Fruit fly (Drosophila melanogaster): Measurements from ENCODE around the gene sog.

The sog gene

dm6 chrX:15599697-15600096 is 33.5 kb downstream of the sog start (continued):
- no peak for TF ChIP-seq CG2129 (GFP tag; IDR thresholded peaks at IDR 0.05; ENCODE audit: partially characterized antibody)
- TF ChIP-seq esg (GFP tag; conservative IDR thresholded peaks at IDR 0.05) = peak; percentile 53
- peak; percentile 51 for TF ChIP-seq CG14667 (GFP tag; IDR thresholded peaks at IDR 0.05)
- no peak for TF ChIP-seq zen2 (GFP tag; IDR thresholded peaks at IDR 0.05; ENCODE audit: partially characterized antibody)
- TF ChIP-seq CTCF (GFP tag; optimal IDR thresholded peaks at IDR 0.05) = peak; percentile 14
- no peak for TF ChIP-seq CG17568 (GFP tag; optimal IDR thresholded peaks at IDR 0.05)
- TF ChIP-seq CG9609 (GFP tag; optimal IDR thresholded peaks at IDR 0.05) = peak; percentile 51
- peak; percentile 26 for TF ChIP-seq btn (GFP tag; optimal IDR thresholded peaks at IDR 0.05)
- peak; percentile 75 for TF ChIP-seq Rfx (GFP tag; IDR thresholded peaks at IDR 0.05)
- no peak for TF ChIP-seq crp (GFP tag; optimal IDR thresholded peaks at IDR 0.05)
- no peak for TF ChIP-seq B-H2 (GFP tag; optimal IDR thresholded peaks at IDR 0.05)
- no peak for TF ChIP-seq Gsc (GFP tag; IDR thresholded peaks at IDR 0.05)
- no peak for TF ChIP-seq grn (GFP tag; optimal IDR thresholded peaks at IDR 0.05)
- TF ChIP-seq CG5180 (GFP tag; optimal IDR thresholded peaks at IDR 0.05) = peak; percentile 33
- no peak for TF ChIP-seq Ravus (GFP tag; IDR thresholded peaks at IDR 0.05)
- no peak for TF ChIP-seq CG6765 (GFP tag; optimal IDR thresholded peaks at IDR 0.05)
- no peak for TF ChIP-seq CG16813 (GFP tag; IDR thresholded peaks at IDR 0.05; ENCODE audit: partially characterized antibody)
- peak; percentile 70 for TF ChIP-seq fd96Cb (tag; optimal IDR thresholded peaks at IDR 0.05)
- TF ChIP-seq CG14441 (GFP tag; IDR thresholded peaks at IDR 0.05) = peak; percentile 77
- no peak for TF ChIP-seq run (tag; optimal IDR thresholded peaks at IDR 0.05)
- TF ChIP-seq CG9215 (GFP tag; IDR thresholded peaks at IDR 0.05) = peak; percentile 86
- no peak for TF ChIP-seq luna (GFP tag; optimal IDR thresholded peaks at IDR 0.05)
- no peak for TF ChIP-seq CG11696 (GFP tag; IDR thresholded peaks at IDR 0.05)
- TF ChIP-seq CG6654 (GFP tag; optimal IDR thresholded peaks at IDR 0.05) = no peak
- peak; percentile 95 for TF ChIP-seq Ets65A (GFP tag)
- peak; percentile 50 for TF ChIP-seq en (GFP tag; optimal IDR thresholded peaks at IDR 0.05)
- no peak for TF ChIP-seq CkIIα-i1 (GFP tag; IDR thresholded peaks at IDR 0.05)
- TF ChIP-seq CG31365 (tag; optimal IDR thresholded peaks at IDR 0.05) = peak; percentile 31
- TF ChIP-seq dmrt11E (tag; optimal IDR thresholded peaks at IDR 0.05) = no peak
- TF ChIP-seq NFAT (GFP tag; IDR thresholded peaks at IDR 0.05) = peak; percentile 58; the same call in 1 of the 2 replicates
- TF ChIP-seq ham (GFP tag; IDR thresholded peaks at IDR 0.05) = 0 out of 2 replicates have a peak, but pooled peaks have one; percentile 12
- peak; percentile 65 for TF ChIP-seq CG9817 (tag; optimal IDR thresholded peaks at IDR 0.05)
- peak; percentile 29 for TF ChIP-seq jumu (GFP tag; optimal IDR thresholded peaks at IDR 0.05)
- TF ChIP-seq CG16815 (GFP tag; optimal IDR thresholded peaks at IDR 0.05) = no peak
- TF ChIP-seq ci (GFP tag; IDR thresholded peaks at IDR 0.05) = peak; percentile 74; the same call in 2 of the 3 replicates
- no peak for TF ChIP-seq CG18011 (GFP tag; optimal IDR thresholded peaks at IDR 0.05)
- TF ChIP-seq Ada2b (GFP tag; IDR thresholded peaks at IDR 0.05) = peak; percentile 52; the same call in 1 of the 2 replicates
- no peak for TF ChIP-seq p53 (GFP tag; optimal IDR thresholded peaks at IDR 0.05)
- peak; percentile 62 for TF ChIP-seq Hsf (GFP tag; optimal IDR thresholded peaks at IDR 0.05)
- no peak for TF ChIP-seq CG7963 (GFP tag; IDR thresholded peaks at IDR 0.05; ENCODE audit: partially characterized antibody)
- TF ChIP-seq ftz-f1 (GFP tag; optimal IDR thresholded peaks at IDR 0.05) = no peak
- TF ChIP-seq z (GFP tag; IDR thresholded peaks at IDR 0.05) = no peak
- no peak for TF ChIP-seq al (GFP tag; IDR thresholded peaks at IDR 0.05)
- peak; percentile 48; the same call in 1 of the 3 replicates for TF ChIP-seq CG2889 (GFP tag; IDR thresholded peaks at IDR 0.05)
- TF ChIP-seq eve (GFP tag; optimal IDR thresholded peaks at IDR 0.05) = peak in 1 of 2 experiments; percentile 69
- TF ChIP-seq Bteb2 (GFP tag; optimal IDR thresholded peaks at IDR 0.05) = no peak
- TF ChIP-seq CG13123 (GFP tag; optimal IDR thresholded peaks at IDR 0.05) = no peak
- no peak for TF ChIP-seq br (optimal IDR thresholded peaks at IDR 0.05)
- no peak for TF ChIP-seq CG6854 (GFP tag; optimal IDR thresholded peaks at IDR 0.05)
- peak; percentile 1 for TF ChIP-seq pho (GFP tag; optimal IDR thresholded peaks at IDR 0.05)
- TF ChIP-seq nom (GFP tag; optimal IDR thresholded peaks at IDR 0.05) = no peak
- no peak for TF ChIP-seq disco-r (GFP tag; optimal IDR thresholded peaks at IDR 0.05)
- no peak for TF ChIP-seq CG6683 (GFP tag; optimal IDR thresholded peaks at IDR 0.05)
